Worm (Caenorhabditis elegans) whole organism, young adult: ENCODE results near the gene bath-27.

Experiments used
- F10E7.11 ChIP-seq: sonication (generic microtip); optimal IDR thresholded peaks from 2 replicates; lab custom pipeline; 2017; ENCODE audit warnings: mild to moderate bottlenecking, missing genetic modification characterization, moderate library complexity, missing compliant biosample characterization
- F55B11.4 ChIP-seq: sonication (generic microtip); optimal IDR thresholded peaks from 2 replicates; lab custom pipeline; 2016; ENCODE audit warnings: missing compliant biosample characterization, missing genetic modification characterization, borderline replicate concordance; ENCODE audit not compliant: insufficient read depth
- ama-1 ChIP-seq, 3 experiments: fragments of 150-350 bp in 1 of 3; sonication (generic microtip) in 2 of 3; optimal IDR thresholded peaks; 2 replicates each; lab custom pipeline; 2014 to 2018; ENCODE audit warnings: missing biosample characterization in 2 of 3, missing genetic modification characterization in 2 of 3, missing genetic modification reagents in 2 of 3
- dpff-1 ChIP-seq: sonication (generic microtip); optimal IDR thresholded peaks from 2 replicates; lab custom pipeline; 2017; ENCODE audit warnings: mild to moderate bottlenecking, missing genetic modification characterization, missing compliant biosample characterization
- nhr-90 ChIP-seq: sonication (generic microtip); optimal IDR thresholded peaks from 2 replicates; lab custom pipeline; 2016; ENCODE audit warnings: missing genotype, mild to moderate bottlenecking, missing genetic modification characterization, missing compliant biosample characterization
- pha-4 ChIP-seq: fragments of 150-350 bp; sonication (generic microtip); optimal IDR thresholded peaks from 2 replicates; lab custom pipeline; 2014; ENCODE audit warnings: missing biosample characterization, missing genetic modification reagents, missing genetic modification characterization
- rpc-1 ChIP-seq, 2 experiments: fragments of 150-350 bp in 1 of 2; sonication (generic microtip) in 1 of 2; optimal IDR thresholded peaks; 2 replicates each; lab custom pipeline; 2014 to 2018; ENCODE audit warnings: missing biosample characterization in 1 of 2, missing genetic modification characterization in 1 of 2, missing genetic modification reagents in 1 of 2, missing genotype in 1 of 2
- sea-2 ChIP-seq: fragments of 200-800 bp; sonication (Bioruptor generic); IDR thresholded peaks from 2 replicates; pipeline ENCODE4 v1.3.6; 2022; ENCODE audit warnings: missing genetic modification characterization, missing compliant biosample characterization
- snpc-4 ChIP-seq, 5 experiments: fragments of 150-350 bp in 1 of 5; sonication (generic microtip) in 4 of 5; optimal IDR thresholded peaks; 2 replicates each; lab custom pipeline; 2014 to 2018; ENCODE audit warnings: missing genetic modification characterization in 5 of 5, missing biosample characterization in 3 of 5, antibody characterized with exemption in 2 of 5, mild to moderate bottlenecking in 2 of 5, missing compliant biosample characterization in 2 of 5, missing genotype in 2 of 5, moderate library complexity in 2 of 5, missing genetic modification reagents in 1 of 5
- tbp1 ChIP-seq: fragments of 200-800 bp; sonication (Bioruptor generic); optimal IDR thresholded peaks from 2 replicates; lab custom pipeline; 2018; ENCODE audit warnings: mild to moderate bottlenecking, missing genetic modification characterization, missing compliant biosample characterization
- unc-62 ChIP-seq: fragments of 150-350 bp; optimal IDR thresholded peaks from 2 replicates; lab custom pipeline; 2014; ENCODE audit warnings: missing biosample characterization, missing genetic modification reagents, missing genetic modification characterization

- TF ChIP-seq snpc-4 (GFP tag; optimal IDR thresholded peaks at IDR 0.05; lab: Kevin White, UChicago), result no peak
- TF ChIP-seq snpc-4 (tag; optimal IDR thresholded peaks at IDR 0.05; lab: Kevin White, UChicago), result no peak
- no peak for TF ChIP-seq dpff-1 (tag; lab: Kevin White, UChicago)
- no peak for TF ChIP-seq ama-1 (optimal IDR thresholded peaks at IDR 0.05; lab: Kevin White, UChicago)
- TF ChIP-seq ama-1 (GFP tag; optimal IDR thresholded peaks at IDR 0.05; lab: Kevin White, UChicago), result no peak
- no peak for TF ChIP-seq tbp1 (GFP tag; lab: Kevin White, UChicago)
- no peak for TF ChIP-seq F10E7.11 (tag; lab: Kevin White, UChicago)
- TF ChIP-seq nhr-90 (tag; lab: Kevin White, UChicago), result no peak
- no peak for TF ChIP-seq sea-2 (GFP tag; lab: Robert Waterston, UW)
- TF ChIP-seq rpc-1 (optimal IDR thresholded peaks at IDR 0.05; lab: Kevin White, UChicago), result no peak
- no peak for TF ChIP-seq rpc-1 (tag; optimal IDR thresholded peaks at IDR 0.05; lab: Kevin White, UChicago)
- TF ChIP-seq unc-62, result no peak
- TF ChIP-seq F55B11.4, result no peak
- TF ChIP-seq pha-4 (tag; lab: Kevin White, UChicago), result no peak
Observed at ce11 chrII:3332039-3332438, 26.9 kb upstream of the bath-27 start, which contains the start of gene irld-27.
